Fruit fly (Drosophila melanogaster): Measurements from ENCODE around the gene PsGEF.

The PsGEF gene

dm6 chrX:2365405-2365804, 22.1 kb downstream of the PsGEF start:
- TF ChIP-seq h (optimal IDR thresholded peaks at IDR 0.05) (no peak), insv (optimal IDR thresholded peaks at IDR 0.05) (no peak), psq (optimal IDR thresholded peaks at IDR 0.05) (no peak), Sin3A (optimal IDR thresholded peaks at IDR 0.05) (no peak), ttk (optimal IDR thresholded peaks at IDR 0.05) (no peak), Myc (optimal IDR thresholded peaks at IDR 0.05) (no peak)

dm6 chrX:2363733-2364132, 23.7 kb downstream of the PsGEF start:
- TF ChIP-seq h (optimal IDR thresholded peaks at IDR 0.05) = no peak
- no peak for TF ChIP-seq Sin3A (optimal IDR thresholded peaks at IDR 0.05)
- no peak for TF ChIP-seq Myc (optimal IDR thresholded peaks at IDR 0.05)
- TF ChIP-seq insv (optimal IDR thresholded peaks at IDR 0.05) = no peak
- no peak for TF ChIP-seq ttk (optimal IDR thresholded peaks at IDR 0.05)
- no peak for TF ChIP-seq psq (optimal IDR thresholded peaks at IDR 0.05)

- TF ChIP-seq insv (optimal IDR thresholded peaks at IDR 0.05) (no peak), psq (optimal IDR thresholded peaks at IDR 0.05) (no peak), Sin3A (optimal IDR thresholded peaks at IDR 0.05) (no peak), ttk (optimal IDR thresholded peaks at IDR 0.05) (no peak), h (optimal IDR thresholded peaks at IDR 0.05) (no peak), Myc (optimal IDR thresholded peaks at IDR 0.05) (no peak)
Measured at dm6 chrX:2362414-2362813, 25.1 kb downstream of the PsGEF start.

- TF ChIP-seq ttk (optimal IDR thresholded peaks at IDR 0.05) (no peak), psq (optimal IDR thresholded peaks at IDR 0.05) (no peak), h (optimal IDR thresholded peaks at IDR 0.05) (no peak), Sin3A (optimal IDR thresholded peaks at IDR 0.05) (no peak), insv (optimal IDR thresholded peaks at IDR 0.05) (no peak), Myc (optimal IDR thresholded peaks at IDR 0.05) (no peak)
Measured at dm6 chrX:2360992-2361391, 26.5 kb downstream of the PsGEF start.

dm6 chrX:2359845-2360244, 27.6 kb downstream of the PsGEF start:
- TF ChIP-seq insv (optimal IDR thresholded peaks at IDR 0.05) (no peak), ttk (optimal IDR thresholded peaks at IDR 0.05) (no peak), Myc (optimal IDR thresholded peaks at IDR 0.05) (no peak), Sin3A (optimal IDR thresholded peaks at IDR 0.05) (no peak), h (optimal IDR thresholded peaks at IDR 0.05) (no peak), psq (optimal IDR thresholded peaks at IDR 0.05) (no peak)

dm6 chrX:2358195-2358594, 29.3 kb downstream of the PsGEF start:
- TF ChIP-seq ttk (optimal IDR thresholded peaks at IDR 0.05) = no peak
- TF ChIP-seq h (optimal IDR thresholded peaks at IDR 0.05) = no peak
- TF ChIP-seq Myc (optimal IDR thresholded peaks at IDR 0.05) = no peak
- TF ChIP-seq psq (optimal IDR thresholded peaks at IDR 0.05) = no peak
- no peak for TF ChIP-seq Sin3A (optimal IDR thresholded peaks at IDR 0.05)
- TF ChIP-seq insv (optimal IDR thresholded peaks at IDR 0.05) = no peak

- TF ChIP-seq insv (optimal IDR thresholded peaks at IDR 0.05) (no peak), Myc (optimal IDR thresholded peaks at IDR 0.05) (no peak), psq (optimal IDR thresholded peaks at IDR 0.05) (no peak), ttk (optimal IDR thresholded peaks at IDR 0.05) (no peak), Sin3A (optimal IDR thresholded peaks at IDR 0.05) (no peak), h (optimal IDR thresholded peaks at IDR 0.05) (no peak)
Measured at dm6 chrX:2356441-2356840, 31.0 kb downstream of the PsGEF start.

- TF ChIP-seq h (optimal IDR thresholded peaks at IDR 0.05) = no peak
- TF ChIP-seq Myc (optimal IDR thresholded peaks at IDR 0.05) = no peak
- TF ChIP-seq insv (optimal IDR thresholded peaks at IDR 0.05) = no peak
- TF ChIP-seq psq (optimal IDR thresholded peaks at IDR 0.05) = no peak
- no peak for TF ChIP-seq ttk (optimal IDR thresholded peaks at IDR 0.05)
- TF ChIP-seq Sin3A (optimal IDR thresholded peaks at IDR 0.05) = no peak
Measured at dm6 chrX:2355531-2355986, 31.9 kb downstream of the PsGEF start.

dm6 chrX:2354169-2354568, 33.3 kb downstream of the PsGEF start:
- no peak for TF ChIP-seq Sin3A (optimal IDR thresholded peaks at IDR 0.05)
- no peak for TF ChIP-seq Myc (optimal IDR thresholded peaks at IDR 0.05)
- TF ChIP-seq psq (optimal IDR thresholded peaks at IDR 0.05) = no peak
- TF ChIP-seq insv (optimal IDR thresholded peaks at IDR 0.05) = no peak
- TF ChIP-seq ttk (optimal IDR thresholded peaks at IDR 0.05) = no peak
- TF ChIP-seq h (optimal IDR thresholded peaks at IDR 0.05) = no peak

- TF ChIP-seq Myc (optimal IDR thresholded peaks at IDR 0.05) (no peak), h (optimal IDR thresholded peaks at IDR 0.05) (no peak), insv (optimal IDR thresholded peaks at IDR 0.05) (no peak), Sin3A (optimal IDR thresholded peaks at IDR 0.05) (no peak), ttk (optimal IDR thresholded peaks at IDR 0.05) (no peak), psq (optimal IDR thresholded peaks at IDR 0.05) (no peak)
Measured at dm6 chrX:2352819-2353218, 34.6 kb downstream of the PsGEF start.

dm6 chrX:2350228-2350564, 37.3 kb downstream of the PsGEF start:
- TF ChIP-seq Sin3A (optimal IDR thresholded peaks at IDR 0.05) (no peak), Myc (optimal IDR thresholded peaks at IDR 0.05) (no peak), psq (optimal IDR thresholded peaks at IDR 0.05) (no peak), h (optimal IDR thresholded peaks at IDR 0.05) (no peak), insv (optimal IDR thresholded peaks at IDR 0.05) (no peak), ttk (optimal IDR thresholded peaks at IDR 0.05) (no peak)

- TF ChIP-seq Sin3A (optimal IDR thresholded peaks at IDR 0.05) = no peak
- TF ChIP-seq ttk (optimal IDR thresholded peaks at IDR 0.05) = no peak
- TF ChIP-seq h (optimal IDR thresholded peaks at IDR 0.05) = no peak
- TF ChIP-seq insv (optimal IDR thresholded peaks at IDR 0.05) = no peak
- TF ChIP-seq psq (optimal IDR thresholded peaks at IDR 0.05) = no peak
- no peak for TF ChIP-seq Myc (optimal IDR thresholded peaks at IDR 0.05)
Measured at dm6 chrX:2349510-2350227, 37.8 kb downstream of the PsGEF start.

dm6 chrX:2344370-2344769, 43.1 kb downstream of the PsGEF start, which contains the start of gene mRpL14:
mRpL14 (minus strand) TSS chrX:2344649.
- no peak for TF ChIP-seq Myc (optimal IDR thresholded peaks at IDR 0.05)
- TF ChIP-seq ttk (optimal IDR thresholded peaks at IDR 0.05) = no peak
- no peak for TF ChIP-seq insv (optimal IDR thresholded peaks at IDR 0.05)
- TF ChIP-seq psq (optimal IDR thresholded peaks at IDR 0.05) = no peak
- no peak for TF ChIP-seq Sin3A (optimal IDR thresholded peaks at IDR 0.05)
- no peak for TF ChIP-seq h (optimal IDR thresholded peaks at IDR 0.05)
